Worm (Caenorhabditis elegans): ENCODE results near the gene C49F5.6.

Gene C49F5.6

DNA sequence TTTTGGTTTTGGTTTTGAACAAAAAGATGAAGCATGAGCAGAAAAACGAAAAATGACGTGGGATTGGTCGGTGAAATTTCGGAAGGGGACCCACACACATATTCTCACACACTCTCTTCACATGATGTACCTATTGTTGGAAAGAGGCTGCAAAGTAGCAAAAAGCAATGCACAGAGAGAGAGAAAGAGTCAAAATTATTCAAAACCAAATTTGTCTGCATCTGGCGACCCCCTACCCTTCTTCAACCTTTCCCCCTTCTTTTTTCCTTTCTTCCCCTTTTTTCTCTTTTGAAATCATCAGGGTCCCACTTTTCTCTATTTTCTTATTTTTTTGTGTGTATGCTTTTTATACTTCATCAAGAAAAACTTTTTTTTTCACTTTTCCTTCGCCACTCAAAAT, 33.3 kb downstream of the C49F5.6 start:
- TF ChIP-seq nhr-28 (tag; optimal IDR thresholded peaks at IDR 0.05) (no peak), daf-12 (tag; optimal IDR thresholded peaks at IDR 0.05) (no peak), nhr-43 (tag; optimal IDR thresholded peaks at IDR 0.05; ENCODE audit: poor library complexity, severe bottlenecking) (no peak), unc-39 (tag; optimal IDR thresholded peaks at IDR 0.05) (no peak), ztf-11 (tag; optimal IDR thresholded peaks at IDR 0.05) (no peak), mml-1 (tag; optimal IDR thresholded peaks at IDR 0.05) (no peak), hmg-11 (tag; optimal IDR thresholded peaks at IDR 0.05) (no peak), ceh-82 (tag; optimal IDR thresholded peaks at IDR 0.05) (no peak), snpc-4 (tag; optimal IDR thresholded peaks at IDR 0.05) (no peak), nhr-76 (tag; optimal IDR thresholded peaks at IDR 0.05) (no peak), fos-1 (tag; optimal IDR thresholded peaks at IDR 0.05) (no peak), lin-39 (tag; optimal IDR thresholded peaks at IDR 0.05) (no peak), ceh-16 (tag; optimal IDR thresholded peaks at IDR 0.05) (no peak), zag-1 (tag; optimal IDR thresholded peaks at IDR 0.05) (no peak)

DNA sequence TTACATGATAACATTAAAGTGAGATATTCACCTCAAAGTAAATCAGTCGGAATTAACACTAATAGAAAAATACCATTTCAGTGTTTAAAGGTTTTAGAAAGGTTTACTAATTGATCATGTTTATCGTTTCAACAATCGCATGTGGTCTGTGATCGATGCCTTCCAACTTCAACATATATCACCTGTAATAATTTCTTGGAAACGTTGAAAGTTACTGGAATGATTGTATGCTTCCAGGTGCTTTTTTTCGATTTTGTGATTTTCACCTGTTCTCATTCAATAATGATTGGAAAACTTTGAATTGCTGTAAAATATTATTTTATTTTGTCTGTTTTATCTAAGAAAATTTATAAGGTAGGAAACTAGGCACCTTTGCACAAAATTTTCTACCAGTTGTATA, 34.4 kb downstream of the C49F5.6 start:
- TF ChIP-seq nhr-237 (tag; optimal IDR thresholded peaks at IDR 0.05) (no peak), nhr-77 (tag; optimal IDR thresholded peaks at IDR 0.05) (no peak), sea-2 (GFP tag; optimal IDR thresholded peaks at IDR 0.05) (no peak), snpc-4 (tag; optimal IDR thresholded peaks at IDR 0.05) (no peak), elt-1 (tag; optimal IDR thresholded peaks at IDR 0.05) (no peak), nhr-28 (tag; optimal IDR thresholded peaks at IDR 0.05) (no peak), ceh-82 (tag; optimal IDR thresholded peaks at IDR 0.05) (no peak), lin-39 (tag; optimal IDR thresholded peaks at IDR 0.05) (no peak), zag-1 (tag; optimal IDR thresholded peaks at IDR 0.05) (no peak), nhr-11 (tag; optimal IDR thresholded peaks at IDR 0.05) (no peak), daf-12 (tag; optimal IDR thresholded peaks at IDR 0.05) (no peak), ceh-16 (tag; optimal IDR thresholded peaks at IDR 0.05) (no peak), elt-2 (tag; optimal IDR thresholded peaks at IDR 0.05) (no peak), skn-1 (tag; optimal IDR thresholded peaks at IDR 0.05) (no peak), fkh-10 (GFP tag; optimal IDR thresholded peaks at IDR 0.05) (no peak), unc-62 (GFP tag; optimal IDR thresholded peaks at IDR 0.05) (no peak)

DNA sequence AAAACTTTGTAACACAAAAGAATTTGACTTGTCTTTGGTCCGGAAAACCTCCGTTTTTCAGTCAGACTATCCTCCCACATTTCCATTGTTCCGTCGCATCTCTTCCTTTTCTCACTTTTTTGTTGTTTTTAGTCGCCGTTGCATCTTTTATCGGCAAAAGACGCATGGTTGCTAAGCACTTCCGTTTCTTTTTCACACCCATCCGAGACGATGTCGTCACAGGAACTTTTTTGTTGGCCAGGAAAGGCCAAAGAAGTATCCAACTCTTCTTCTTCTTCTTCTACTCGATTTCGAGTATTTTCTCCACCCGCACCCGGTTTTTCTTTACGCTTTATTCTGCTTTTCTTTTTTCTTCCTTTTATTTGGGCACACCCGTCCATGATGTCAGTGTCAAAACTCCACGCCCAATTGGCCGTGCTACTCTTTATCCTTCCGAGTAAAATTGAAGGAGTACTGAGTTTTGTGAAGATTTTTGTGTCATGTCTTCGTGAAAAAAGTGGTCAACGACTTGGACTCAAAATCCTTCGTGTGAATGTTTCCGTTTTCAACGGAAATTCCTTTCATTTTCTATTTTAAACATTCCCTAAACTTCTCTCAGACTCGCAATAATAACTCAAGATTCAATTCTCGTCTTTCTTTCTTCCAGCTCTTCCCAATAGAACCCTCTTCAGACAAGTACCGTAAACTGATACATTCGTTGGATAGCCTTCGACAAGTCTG, 37.1 kb downstream of the C49F5.6 start, which contains the start of gene B0198.2:
TSS of gene B0198.2 (plus strand) at position 670 of the 720 bp plus-strand sequence.
- TF ChIP-seq aly-2 (tag; optimal IDR thresholded peaks at IDR 0.05) (no peak), tbx-2 (tag; optimal IDR thresholded peaks at IDR 0.05) (no peak), nhr-23 (tag; optimal IDR thresholded peaks at IDR 0.05) (no peak), zag-1 (tag; optimal IDR thresholded peaks at IDR 0.05) (no peak), unc-62 (GFP tag; optimal IDR thresholded peaks at IDR 0.05) (no peak), unc-39 (tag; optimal IDR thresholded peaks at IDR 0.05) (no peak), nhr-12 (tag; optimal IDR thresholded peaks at IDR 0.05) (no peak), nhr-67 (tag; optimal IDR thresholded peaks at IDR 0.05) (no peak), snpc-4 (tag; optimal IDR thresholded peaks at IDR 0.05) (no peak), egl-5 (tag; optimal IDR thresholded peaks at IDR 0.05) (no peak), daf-12 (tag; optimal IDR thresholded peaks at IDR 0.05) (no peak), eor-1 (tag; optimal IDR thresholded peaks at IDR 0.05) (no peak), skn-1 (tag; optimal IDR thresholded peaks at IDR 0.05) (no peak), fkh-10 (GFP tag; optimal IDR thresholded peaks at IDR 0.05) (no peak), ZK546.5 (tag; optimal IDR thresholded peaks at IDR 0.05) (no peak), nfya-1 (tag; optimal IDR thresholded peaks at IDR 0.05; ENCODE audit: insufficient read depth) (no peak), ceh-82 (tag; optimal IDR thresholded peaks at IDR 0.05) (no peak), nhr-237 (tag; optimal IDR thresholded peaks at IDR 0.05) (no peak)

- TF ChIP-seq mml-1 (tag; optimal IDR thresholded peaks at IDR 0.05) (no peak), lin-39 (tag; optimal IDR thresholded peaks at IDR 0.05) (no peak), ztf-11 (tag; optimal IDR thresholded peaks at IDR 0.05) (no peak), mdl-1 (tag; optimal IDR thresholded peaks at IDR 0.05) (no peak), nhr-237 (tag; optimal IDR thresholded peaks at IDR 0.05) (no peak), elt-3 (tag; optimal IDR thresholded peaks at IDR 0.05) (no peak), fkh-2 (tag; optimal IDR thresholded peaks at IDR 0.05) (no peak), nfya-1 (tag; optimal IDR thresholded peaks at IDR 0.05; ENCODE audit: insufficient read depth) (no peak), sea-2 (GFP tag; optimal IDR thresholded peaks at IDR 0.05) (no peak), ceh-16 (tag; optimal IDR thresholded peaks at IDR 0.05) (no peak), egl-27 (tag; optimal IDR thresholded peaks at IDR 0.05) (no peak)
Measured at ce11 chrX:12033937-12034336, 45.8 kb downstream of the C49F5.6 start, which contains the start of gene tsp-20. TSS of gene tsp-20 (minus strand) at chrX:12034037.
